Worm (Caenorhabditis elegans): ENCODE measurements around the gene ZK470.6.

- no peak for TF ChIP-seq zip-8 (tag; optimal IDR thresholded peaks at IDR 0.05)
- no peak for TF ChIP-seq unc-62 (GFP tag; optimal IDR thresholded peaks at IDR 0.05)
- no peak for TF ChIP-seq nhr-12 (tag; optimal IDR thresholded peaks at IDR 0.05)
- no peak for TF ChIP-seq lsy-2 (tag; optimal IDR thresholded peaks at IDR 0.05)
Observed at ce11 chrX:4186656-4187055, 9.4 kb upstream of the ZK470.6 start, which contains the start of gene mrp-6.
